Fruit fly (Drosophila melanogaster) whole organism: ENCODE results near the gene MED24.

ENCODE experiments used
- psq ChIP-seq: fragments of >200 bp; optimal IDR thresholded peaks from 2 replicates; lab custom pipeline; 2017
- usp ChIP-seq: fragments of >200 bp; optimal IDR thresholded peaks from 2 replicates; lab custom pipeline; 2017; ENCODE audit warnings: missing biosample characterization, missing genetic modification characterization, mixed read lengths

dm6 chr3L:8189234-8189633 is 1.8 kb upstream of the MED24 start:
- TF ChIP-seq psq (lab: Kevin White, UChicago) = no peak
- TF ChIP-seq usp (GFP tag; lab: Kevin White, UChicago) = no peak
